Fruit fly (Drosophila melanogaster) Kc167 (cell line): Measurements from ENCODE around the gene CG15136.

Source experiments
- Myc ChIP-seq: fragments of >200 bp; optimal IDR thresholded peaks from 2 replicates; lab custom pipeline; 2017; ENCODE audit warnings: missing external identifiers
- Sin3A ChIP-seq: fragments of >200 bp; optimal IDR thresholded peaks from 2 replicates; lab custom pipeline; 2018; ENCODE audit warnings: missing external identifiers
- h ChIP-seq: fragments of >200 bp; optimal IDR thresholded peaks from 3 replicates; lab custom pipeline; 2018; ENCODE audit warnings: missing external identifiers
- insv ChIP-seq: fragments of >200 bp; optimal IDR thresholded peaks from 3 replicates; lab custom pipeline; 2018; ENCODE audit warnings: missing external identifiers
- psq ChIP-seq: fragments of >200 bp; optimal IDR thresholded peaks from 2 replicates; lab custom pipeline; 2017; ENCODE audit warnings: missing external identifiers
- ttk ChIP-seq: sonication (Bioruptor generic); optimal IDR thresholded peaks from 2 replicates; lab custom pipeline; 2017; ENCODE audit warnings: missing external identifiers

Gene CG15136

dm6 chr2L:17048181-17048580 lies at the start of gene CG15136:
CG15136 (minus strand) TSS chr2L:17048281.
- no peak for TF ChIP-seq insv
- TF ChIP-seq psq (lab: Kevin White, UChicago) = no peak
- TF ChIP-seq Myc = no peak
- no peak for TF ChIP-seq h (lab: Kevin White, UChicago)
- TF ChIP-seq ttk (lab: Kevin White, UChicago) = no peak
- no peak for TF ChIP-seq Sin3A (lab: Kevin White, UChicago)

- TF ChIP-seq ttk (lab: Kevin White, UChicago) (no peak), psq (lab: Kevin White, UChicago) (no peak), Myc (no peak), h (lab: Kevin White, UChicago) (no peak), Sin3A (lab: Kevin White, UChicago) (no peak), insv (no peak)
Observed at dm6 chr2L:17092737-17093136, 44.7 kb upstream of the CG15136 start.

dm6 chr2L:17087341-17087740 lies 39.3 kb upstream of the CG15136 start, which contains the start of gene CG12620:
CG12620 (plus strand) TSS chr2L:17087641.
- no peak for TF ChIP-seq h (lab: Kevin White, UChicago)

dm6 chr2L:17051835-17052234 lies 3.8 kb upstream of the CG15136 start:
- no peak for TF ChIP-seq insv
- TF ChIP-seq h (lab: Kevin White, UChicago) = no peak
- no peak for TF ChIP-seq Myc
- no peak for TF ChIP-seq Sin3A (lab: Kevin White, UChicago)
- TF ChIP-seq ttk (lab: Kevin White, UChicago) = no peak
- TF ChIP-seq psq (lab: Kevin White, UChicago) = no peak

- TF ChIP-seq Sin3A (lab: Kevin White, UChicago) = no peak
- no peak for TF ChIP-seq h (lab: Kevin White, UChicago)
- no peak for TF ChIP-seq insv
- no peak for TF ChIP-seq ttk (lab: Kevin White, UChicago)
- no peak for TF ChIP-seq Myc
- no peak for TF ChIP-seq psq (lab: Kevin White, UChicago)
Observed at dm6 chr2L:17041211-17041610, 6.9 kb downstream of the CG15136 start.

dm6 chr2L:17027503-17027902 lies 20.6 kb downstream of the CG15136 start:
- TF ChIP-seq Myc = no peak
- no peak for TF ChIP-seq Sin3A (lab: Kevin White, UChicago)

- TF ChIP-seq h (lab: Kevin White, UChicago) (no peak), psq (lab: Kevin White, UChicago) (no peak), Sin3A (lab: Kevin White, UChicago) (no peak), ttk (lab: Kevin White, UChicago) (no peak), Myc (no peak), insv (no peak)
Observed at dm6 chr2L:17014600-17014999, 33.5 kb downstream of the CG15136 start, which contains the start of gene CG6304. CG6304 (minus strand) TSS chr2L:17014700.
